Fruit fly (Drosophila melanogaster) whole organism, embryonic: ENCODE data around the gene brm.

ENCODE experiments used
- Awh ChIP-seq: fragments of 200-800 bp; sonication (Bioruptor generic); IDR thresholded peaks from 2 replicates; pipeline ENCODE4, ENCODE4 v1.3.6; 2022; ENCODE audit warnings: missing biosample characterization, missing genetic modification characterization
- CG10147 ChIP-seq: fragments of 200-800 bp; sonication (Bioruptor generic); optimal IDR thresholded peaks from 2 replicates; lab custom pipeline; 2019; ENCODE audit warnings: missing biosample characterization, mild to moderate bottlenecking, missing genetic modification characterization, moderate library complexity
- CG1024 ChIP-seq: fragments of 200-800 bp; sonication (Bioruptor generic); IDR thresholded peaks from 2 replicates; pipeline ENCODE4 v1.3.6; 2022; ENCODE audit warnings: missing biosample characterization, missing genetic modification characterization
- CG10654 ChIP-seq: fragments of 200-800 bp; sonication (Bioruptor generic); optimal IDR thresholded peaks from 2 replicates; lab custom pipeline; 2016; ENCODE audit warnings: missing biosample characterization, missing genetic modification characterization
- CG11093 ChIP-seq: fragments of 200-800 bp; sonication (Bioruptor generic); IDR thresholded peaks from 3 replicates; pipeline ENCODE4 v1.3.6; 2022; ENCODE audit warnings: missing biosample characterization, missing genetic modification characterization
- CG11247 ChIP-seq: fragments of 200-800 bp; sonication (Bioruptor generic); IDR thresholded peaks from 2 replicates; pipeline ENCODE4 v1.3.6; 2022; ENCODE audit warnings: missing biosample characterization, missing genetic modification characterization
- CG11723 ChIP-seq: fragments of 200-800 bp; sonication (Bioruptor generic); optimal IDR thresholded peaks from 2 replicates; lab custom pipeline; 2017; ENCODE audit warnings: missing biosample characterization, mild to moderate bottlenecking, missing genetic modification characterization
- CG12391 ChIP-seq: fragments of 200-800 bp; sonication (Bioruptor generic); optimal IDR thresholded peaks from 3 replicates; lab custom pipeline; 2018; ENCODE audit warnings: missing biosample characterization, mild to moderate bottlenecking, missing genetic modification characterization, moderate library complexity
- CG12659 ChIP-seq: fragments of 200-800 bp; sonication (Bioruptor generic); optimal IDR thresholded peaks from 3 replicates; lab custom pipeline; 2017; ENCODE audit warnings: mild to moderate bottlenecking, missing biosample characterization, missing genetic modification reagents, missing genetic modification characterization
- CG1529 ChIP-seq: fragments of 200-800 bp; sonication (Bioruptor generic); optimal IDR thresholded peaks from 3 replicates; lab custom pipeline; 2018; ENCODE audit warnings: missing biosample characterization, missing genetic modification characterization
- CG17385 ChIP-seq: fragments of 200-800 bp; sonication (Bioruptor generic); optimal IDR thresholded peaks from 3 replicates; lab custom pipeline; 2018; ENCODE audit warnings: missing biosample characterization, mild to moderate bottlenecking, missing genetic modification characterization
- CG17829 ChIP-seq: fragments of 200-800 bp; optimal IDR thresholded peaks from 2 replicates; lab custom pipeline; 2019; ENCODE audit warnings: missing biosample characterization, mild to moderate bottlenecking, missing genetic modification characterization, moderate library complexity
- CG18011 ChIP-seq: fragments of 200-800 bp; sonication (Bioruptor generic); optimal IDR thresholded peaks from 2 replicates; lab custom pipeline; 2017; ENCODE audit warnings: missing biosample characterization, missing genetic modification characterization, mild to moderate bottlenecking, moderate library complexity, missing genotype
- CG18599 ChIP-seq: fragments of 200-800 bp; sonication (Bioruptor generic); optimal IDR thresholded peaks from 3 replicates; lab custom pipeline; 2017; ENCODE audit warnings: missing biosample characterization, missing genetic modification characterization, mild to moderate bottlenecking, moderate library complexity, missing genetic modification reagents
- CG2116 ChIP-seq: fragments of 200-800 bp; sonication (Bioruptor generic); optimal IDR thresholded peaks from 3 replicates; lab custom pipeline; 2018; ENCODE audit warnings: missing biosample characterization, mild to moderate bottlenecking, missing genetic modification characterization
- CG2875 ChIP-seq: fragments of 200-800 bp; sonication (Bioruptor generic); optimal IDR thresholded peaks from 2 replicates; lab custom pipeline; 2017; ENCODE audit warnings: missing biosample characterization, mild to moderate bottlenecking, missing genetic modification characterization, missing genetic modification reagents
- CG3065 ChIP-seq: fragments of 200-800 bp; sonication (Bioruptor generic); optimal IDR thresholded peaks from 2 replicates; lab custom pipeline; 2016; ENCODE audit warnings: missing biosample characterization, missing genetic modification characterization
- CG31441 ChIP-seq: fragments of 200-800 bp; sonication (Bioruptor generic); IDR thresholded peaks from 2 replicates; pipeline ENCODE4 v1.3.6; 2022; ENCODE audit warnings: missing biosample characterization, missing genetic modification characterization
- CG33557 ChIP-seq: fragments of 200-800 bp; sonication (Bioruptor generic); optimal IDR thresholded peaks from 2 replicates; lab custom pipeline; 2019; ENCODE audit warnings: missing biosample characterization, mild to moderate bottlenecking, missing genetic modification characterization, moderate library complexity
- CG4282 ChIP-seq: fragments of 200-800 bp; sonication (Bioruptor generic); optimal IDR thresholded peaks from 2 replicates; lab custom pipeline; 2016; ENCODE audit warnings: missing biosample characterization, missing genetic modification characterization
- CG4404 ChIP-seq: fragments of 200-800 bp; sonication (Bioruptor generic); IDR thresholded peaks from 2 replicates; pipeline ENCODE4 v1.3.6; 2022; ENCODE audit warnings: missing biosample characterization, missing genetic modification characterization
- CG4730 ChIP-seq: fragments of 200-800 bp; sonication (Bioruptor generic); IDR thresholded peaks from 2 replicates; pipeline ENCODE4 v1.3.6; 2022; ENCODE audit warnings: missing biosample characterization, missing genetic modification characterization
- CG5953 ChIP-seq: fragments of 200-800 bp; sonication (Bioruptor generic); IDR thresholded peaks from 2 replicates; pipeline ENCODE4 v1.3.6; 2022; ENCODE audit warnings: missing biosample characterization, missing genetic modification characterization
- CG6791 ChIP-seq: fragments of 200-800 bp; sonication (Bioruptor generic); IDR thresholded peaks from 3 replicates; pipeline ENCODE4 v1.3.6; 2022; ENCODE audit warnings: missing biosample characterization, missing genetic modification characterization; ENCODE audit not compliant: partially characterized antibody
- CG7839 ChIP-seq: fragments of 200-800 bp; sonication (Bioruptor generic); optimal IDR thresholded peaks from 3 replicates; lab custom pipeline; 2018; ENCODE audit warnings: missing biosample characterization, mild to moderate bottlenecking, missing genetic modification characterization, moderate library complexity
- Deaf1 ChIP-seq: fragments of 200-800 bp; optimal IDR thresholded peaks from 3 replicates; lab custom pipeline; 2019; ENCODE audit warnings: missing biosample characterization, mild to moderate bottlenecking, missing genetic modification characterization, moderate library complexity
- E2f1 ChIP-seq: fragments of 200-800 bp; sonication (Bioruptor generic); IDR thresholded peaks from 2 replicates; pipeline ENCODE4 v1.3.6; 2022; ENCODE audit warnings: missing biosample characterization, missing genetic modification characterization
- Meics ChIP-seq: fragments of 200-800 bp; sonication (Bioruptor generic); optimal IDR thresholded peaks from 2 replicates; lab custom pipeline; 2017; ENCODE audit warnings: missing biosample characterization, mild to moderate bottlenecking, missing genetic modification characterization
- Mes4 ChIP-seq: fragments of 200-800 bp; sonication (Bioruptor generic); optimal IDR thresholded peaks from 2 replicates; lab custom pipeline; 2016; ENCODE audit warnings: missing biosample characterization, missing genetic modification characterization
- NC2α ChIP-seq: fragments of 200-800 bp; sonication (Bioruptor generic); optimal IDR thresholded peaks from 2 replicates; lab custom pipeline; 2016; ENCODE audit warnings: missing biosample characterization, missing genetic modification characterization
- Neu2 ChIP-seq: fragments of 200-800 bp; sonication (Bioruptor generic); optimal IDR thresholded peaks from 3 replicates; lab custom pipeline; 2016; ENCODE audit warnings: missing biosample characterization, missing genetic modification characterization, borderline replicate concordance
- Ssrp ChIP-seq: fragments of 200-800 bp; sonication (Bioruptor generic); optimal IDR thresholded peaks from 2 replicates; lab custom pipeline; 2018; ENCODE audit warnings: missing biosample characterization, mild to moderate bottlenecking, missing genetic modification characterization, moderate library complexity
- Vsx1 ChIP-seq: fragments of 200-800 bp; sonication (Bioruptor generic); optimal IDR thresholded peaks from 2 replicates; lab custom pipeline; 2017; ENCODE audit warnings: missing biosample characterization, mild to moderate bottlenecking, missing genetic modification characterization, missing genetic modification reagents
- da ChIP-seq: fragments of 200-800 bp; sonication (Bioruptor generic); optimal IDR thresholded peaks from 2 replicates; lab custom pipeline; 2016; ENCODE audit warnings: missing biosample characterization, missing genetic modification characterization
- dimm ChIP-seq: fragments of 200-800 bp; sonication (Bioruptor generic); IDR thresholded peaks from 2 replicates; pipeline ENCODE4 v1.3.6; 2022; ENCODE audit warnings: missing biosample characterization, missing genetic modification characterization
- dmrt99B ChIP-seq: fragments of 200-800 bp; sonication (Bioruptor generic); optimal IDR thresholded peaks from 2 replicates; lab custom pipeline; 2018; ENCODE audit warnings: missing biosample characterization, mild to moderate bottlenecking, missing genetic modification characterization, moderate library complexity
- emc ChIP-seq: fragments of 200-800 bp; sonication (Bioruptor generic); optimal IDR thresholded peaks from 2 replicates; lab custom pipeline; 2016; ENCODE audit warnings: missing biosample characterization, missing genetic modification characterization
- gcm2 ChIP-seq: fragments of 200-800 bp; sonication (Bioruptor generic); optimal IDR thresholded peaks from 2 replicates; lab custom pipeline; 2016; ENCODE audit warnings: missing biosample characterization, missing genetic modification characterization
- gsb ChIP-seq: fragments of 200-800 bp; sonication (Bioruptor generic); IDR thresholded peaks from 2 replicates; pipeline ENCODE4 v1.3.6; 2022; ENCODE audit warnings: missing biosample characterization, missing genetic modification characterization
- inv ChIP-seq: fragments of 200-800 bp; sonication (Bioruptor generic); IDR thresholded peaks from 2 replicates; pipeline ENCODE4 v1.3.6; 2022; ENCODE audit warnings: missing biosample characterization, missing genetic modification characterization; ENCODE audit not compliant: partially characterized antibody
- jigr1 ChIP-seq: fragments of 200-800 bp; sonication (Bioruptor generic); IDR thresholded peaks from 3 replicates; pipeline ENCODE4 v1.3.6; 2022; ENCODE audit warnings: missing biosample characterization, missing genetic modification characterization
- klu ChIP-seq: fragments of 200-800 bp; sonication (Bioruptor generic); IDR thresholded peaks from 2 replicates; pipeline ENCODE4 v1.3.6; 2022; ENCODE audit warnings: missing biosample characterization, missing genetic modification characterization
- pfk ChIP-seq: fragments of 200-800 bp; sonication (Bioruptor generic); optimal IDR thresholded peaks from 2 replicates; lab custom pipeline; 2018; ENCODE audit warnings: missing biosample characterization, mild to moderate bottlenecking, missing genetic modification characterization, moderate library complexity
- phol ChIP-seq: fragments of 200-800 bp; sonication (Bioruptor generic); optimal IDR thresholded peaks from 3 replicates; lab custom pipeline; 2018; ENCODE audit warnings: missing biosample characterization, mild to moderate bottlenecking, missing genetic modification characterization, moderate library complexity
- row ChIP-seq: fragments of 200-800 bp; sonication (Bioruptor generic); IDR thresholded peaks from 3 replicates; pipeline ENCODE4 v1.3.6; 2022; ENCODE audit warnings: missing biosample characterization, missing genetic modification characterization
- slbo ChIP-seq: fragments of 200-800 bp; sonication (Bioruptor generic); IDR thresholded peaks from 2 replicates; pipeline ENCODE4 v1.3.6; 2022; ENCODE audit warnings: missing biosample characterization, missing genetic modification characterization
- stc ChIP-seq: fragments of 200-800 bp; sonication (Bioruptor generic); IDR thresholded peaks from 2 replicates; pipeline ENCODE4 v1.3.6; 2022; ENCODE audit warnings: missing biosample characterization, missing genetic modification characterization
- wdn ChIP-seq: fragments of 200-800 bp; sonication (Bioruptor generic); IDR thresholded peaks from 2 replicates; pipeline ENCODE4 v1.3.6; 2022; ENCODE audit warnings: missing biosample characterization, missing genetic modification characterization
- zen2 ChIP-seq: fragments of 200-800 bp; sonication (Bioruptor generic); IDR thresholded peaks from 3 replicates; pipeline ENCODE4 v1.3.6; 2022; ENCODE audit warnings: missing biosample characterization, missing genetic modification characterization; ENCODE audit not compliant: partially characterized antibody

The brm gene

DNA sequence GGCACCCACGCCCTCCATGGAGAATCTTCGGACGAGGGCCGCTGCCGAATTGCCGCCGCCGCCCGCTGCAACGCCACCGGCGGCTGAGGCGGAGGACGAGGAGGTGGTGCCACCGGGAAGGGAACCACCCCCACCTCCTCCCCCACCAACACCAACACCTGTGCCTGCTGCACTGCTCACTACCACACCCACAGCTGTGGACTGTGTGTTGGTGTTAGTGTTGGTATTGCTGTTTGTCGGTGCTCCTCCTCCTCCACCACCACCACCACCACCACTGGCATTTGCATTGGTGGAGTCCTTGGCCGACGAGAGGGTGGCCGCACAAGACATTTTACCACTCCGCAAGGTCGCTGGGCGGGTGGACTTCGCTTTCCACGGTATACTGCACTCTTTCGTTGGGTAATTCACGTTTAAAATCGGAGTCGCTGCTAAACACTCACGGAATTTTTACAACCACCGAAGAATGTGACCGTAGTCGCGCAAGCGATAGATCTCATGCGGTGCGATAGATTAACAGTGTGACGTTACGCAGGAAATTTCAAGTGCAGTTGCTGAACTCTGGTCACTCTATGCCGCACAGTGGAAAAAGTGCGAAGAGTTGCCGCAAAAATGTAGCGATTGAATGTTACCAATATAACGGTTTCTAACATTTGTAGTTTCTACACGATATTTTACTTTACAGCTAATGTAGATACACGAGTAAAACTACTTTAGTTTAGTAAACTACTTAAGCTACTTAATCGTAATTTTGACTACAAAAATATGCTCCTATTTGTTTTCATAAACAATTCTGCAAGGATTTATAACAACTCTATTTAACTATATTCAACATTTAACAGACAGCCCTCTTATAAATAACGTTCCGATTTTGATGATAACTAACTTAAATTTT, 28.9 kb upstream of the brm start, which contains the start of gene mib1 (continued):
- TF ChIP-seq stc (GFP tag; lab: Robert Waterston, UW) (0 out of 2 replicates have a peak, but pooled peaks have one; percentile 25), gcm2 (GFP tag; lab: Kevin White, UChicago) (no peak), CG2875 (no peak), phol (tag; lab: Kevin White, UChicago) (peak; percentile 62), Deaf1 (tag; lab: Kevin White, UChicago) (peak; percentile 13), CG17385 (peak; percentile 6), inv (GFP tag; lab: Robert Waterston, UW) (peak; percentile 79), Meics (GFP tag; lab: Kevin White, UChicago) (peak; percentile 13), CG11093 (no peak), Vsx1 (GFP tag; lab: Kevin White, UChicago) (no peak), CG12659 (GFP tag; lab: Kevin White, UChicago) (peak; percentile 88), CG4404 (no peak), CG4730 (no peak), da (GFP tag; lab: Kevin White, UChicago) (no peak), CG11723 (GFP tag; lab: Kevin White, UChicago) (no peak), E2f1 (GFP tag; lab: Robert Waterston, UW) (no peak), CG7839 (no peak), CG1024 (GFP tag; lab: Robert Waterston, UW) (no peak), row (GFP tag; lab: Robert Waterston, UW) (peak; percentile 90), dimm (GFP tag; lab: Robert Waterston, UW) (no peak), CG6791 (GFP tag; lab: Robert Waterston, UW) (peak; percentile 93), CG10147 (GFP tag; lab: Kevin White, UChicago) (peak; percentile 51), slbo (GFP tag; lab: Robert Waterston, UW) (peak; percentile 62; the same call in 1 of the 2 replicates), CG18599 (GFP tag; lab: Kevin White, UChicago) (peak; percentile 23), emc (GFP tag; lab: Kevin White, UChicago) (peak; percentile 26), CG1529 (GFP tag; lab: Kevin White, UChicago) (no peak), Awh (0 out of 2 replicates have a peak, but pooled peaks have one; percentile 6), Neu2 (GFP tag; lab: Kevin White, UChicago) (no peak), Ssrp (tag; lab: Kevin White, UChicago) (no peak), CG4282 (GFP tag; lab: Kevin White, UChicago) (peak; percentile 6), CG3065 (GFP tag; lab: Kevin White, UChicago) (no peak), CG18011 (GFP tag; lab: Kevin White, UChicago) (no peak), wdn (GFP tag; lab: Robert Waterston, UW) (no peak), Mes4 (GFP tag; lab: Kevin White, UChicago) (no peak), NC2α (GFP tag; lab: Kevin White, UChicago) (no peak), CG11247 (GFP tag; lab: Robert Waterston, UW) (no peak), CG2116 (GFP tag; lab: Kevin White, UChicago) (peak; percentile 47), CG33557 (GFP tag; lab: Kevin White, UChicago) (peak; percentile 12), klu (GFP tag; lab: Robert Waterston, UW) (peak; percentile 25; the same call in 1 of the 2 replicates), CG5953 (GFP tag; lab: Robert Waterston, UW) (no peak), pfk (GFP tag; lab: Kevin White, UChicago) (no peak), jigr1 (no peak), CG31441 (GFP tag; lab: Robert Waterston, UW) (peak; percentile 23; the same call in 1 of the 2 replicates), dmrt99B (tag; lab: Kevin White, UChicago) (peak; percentile 37), CG10654 (GFP tag; lab: Kevin White, UChicago) (no peak), zen2 (GFP tag; lab: Robert Waterston, UW) (no peak; the same call in none of the 3 replicates), CG12391 (tag; lab: Kevin White, UChicago) (peak; percentile 65), gsb (GFP tag; lab: Robert Waterston, UW) (no peak), CG17829 (tag; lab: Kevin White, UChicago) (peak; percentile 38)
